Fruit fly (Drosophila melanogaster): ENCODE results near the gene CG12299.

CG12299 gene

DNA sequence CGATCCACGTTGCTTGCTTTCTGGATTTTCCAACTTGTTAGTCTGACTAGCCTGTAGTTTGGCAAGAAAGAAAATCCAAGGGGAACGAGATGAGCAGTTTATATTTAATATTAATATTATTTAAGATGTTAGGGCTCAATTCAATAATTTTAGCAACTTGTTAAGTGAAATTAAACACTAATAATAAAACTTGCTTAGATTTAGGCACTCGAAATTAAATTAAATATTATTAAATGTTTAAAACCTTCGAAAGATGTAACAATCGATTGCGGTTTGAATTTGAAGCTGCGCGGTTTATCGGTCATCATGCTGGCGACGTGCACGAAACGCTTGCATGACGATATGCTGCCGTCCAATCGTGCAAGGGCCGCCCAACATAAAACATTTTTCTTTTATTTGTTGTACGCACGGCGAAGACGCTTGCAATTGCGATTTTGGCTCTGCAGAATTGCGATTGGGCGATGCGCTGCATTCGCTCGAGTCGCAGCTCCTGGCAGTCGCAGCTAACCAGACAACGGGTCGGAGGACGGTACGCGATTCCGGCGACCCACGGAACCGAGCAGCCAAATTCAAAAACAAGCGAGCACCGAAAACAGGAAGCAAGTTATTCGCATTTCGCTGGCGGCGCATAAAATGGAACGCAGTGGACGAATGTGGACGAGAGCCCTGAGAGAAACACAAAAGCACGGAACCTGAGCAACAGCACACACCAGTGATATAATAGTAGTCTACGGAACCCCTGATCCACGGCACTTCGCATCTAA lies at the start of gene CG12299, which contains the start of gene Vha16-5:
CG12299 (plus strand) TSS at position 353 of the 764 bp plus-strand sequence.
Vha16-5 (minus strand) TSS at position 51 of the 764 bp plus-strand sequence.
- no peak for TF ChIP-seq noc (tag; optimal IDR thresholded peaks at IDR 0.05)

DNA sequence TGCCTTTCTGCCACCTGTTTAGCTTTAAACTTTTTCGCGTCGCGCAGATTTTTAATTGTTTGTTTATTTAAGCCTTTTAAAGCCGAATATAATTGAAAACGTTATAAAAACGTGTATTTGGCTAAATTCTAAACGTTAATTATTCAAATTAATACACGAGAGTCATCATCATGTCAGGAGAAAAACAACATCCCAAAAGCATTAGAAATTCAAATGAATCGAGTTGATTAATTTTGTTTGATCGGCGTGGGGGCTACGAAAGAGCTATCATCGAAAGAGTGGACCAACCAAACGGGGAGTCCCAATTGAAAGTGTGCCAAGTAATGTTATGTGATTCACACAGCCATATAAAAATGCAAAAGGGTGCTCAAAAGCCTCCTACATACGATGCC lies 49.4 kb upstream of the CG12299 start:
- no peak for TF ChIP-seq noc (tag; optimal IDR thresholded peaks at IDR 0.05)

DNA sequence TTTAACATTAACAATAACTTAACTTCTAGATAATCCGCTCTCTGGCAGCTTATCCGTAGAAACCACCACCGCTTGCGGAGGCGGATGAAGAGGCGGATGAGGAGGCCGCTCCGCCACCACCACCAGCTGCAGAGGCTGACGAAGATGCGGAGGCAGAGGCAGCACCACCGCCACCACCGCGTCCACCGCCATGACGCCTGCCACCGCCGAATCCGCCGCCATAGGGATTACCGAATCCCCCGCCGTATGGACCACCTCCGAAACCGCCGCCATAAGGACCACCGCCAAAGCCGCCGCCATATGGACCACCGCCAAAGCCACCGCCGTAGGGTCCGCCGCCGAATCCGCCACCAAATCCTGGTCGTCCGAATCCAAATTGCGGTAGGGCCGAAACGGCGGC lies 48.4 kb upstream of the CG12299 start:
- no peak for TF ChIP-seq noc (tag; optimal IDR thresholded peaks at IDR 0.05)

DNA sequence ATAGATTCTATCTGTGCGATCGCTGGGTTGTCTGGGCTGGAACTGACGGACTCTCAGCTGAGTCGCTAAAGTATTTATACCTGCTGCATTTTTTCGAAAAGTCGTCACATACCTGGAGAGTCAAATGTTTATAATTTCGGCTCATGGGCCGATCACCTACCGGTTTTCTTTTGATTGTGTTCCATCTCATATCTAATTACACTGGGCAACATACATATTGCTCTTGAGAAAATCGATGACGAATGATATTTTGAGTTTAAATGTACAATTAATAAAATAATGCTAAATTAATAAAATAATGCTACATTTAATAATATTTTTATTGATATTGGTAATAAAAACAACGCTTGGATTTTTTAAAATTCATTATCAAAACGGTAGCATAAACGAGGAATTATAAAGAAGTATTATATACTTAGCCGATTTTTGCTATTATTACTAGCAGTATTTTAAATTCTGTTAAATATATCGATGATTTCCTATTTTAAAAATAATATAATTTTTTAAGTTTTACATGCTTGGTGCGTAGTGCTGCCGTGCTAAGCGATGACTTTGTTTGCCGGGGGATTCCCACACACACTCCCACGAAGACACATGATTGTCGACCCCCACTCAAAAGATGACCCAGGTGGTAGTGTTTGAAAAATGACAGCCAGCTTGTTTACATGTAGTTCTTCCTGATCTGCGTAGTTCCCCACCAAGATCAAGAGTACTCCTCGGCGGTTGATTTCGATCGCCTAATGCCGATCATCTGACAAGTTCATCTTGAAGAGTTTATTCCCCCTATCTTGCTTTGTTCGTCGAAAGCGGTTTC lies 47.7 kb upstream of the CG12299 start, which contains the start of gene CG7294:
CG7294 (minus strand) TSS at position 51 of the 814 bp plus-strand sequence.
- TF ChIP-seq noc (tag; optimal IDR thresholded peaks at IDR 0.05), result no peak

DNA sequence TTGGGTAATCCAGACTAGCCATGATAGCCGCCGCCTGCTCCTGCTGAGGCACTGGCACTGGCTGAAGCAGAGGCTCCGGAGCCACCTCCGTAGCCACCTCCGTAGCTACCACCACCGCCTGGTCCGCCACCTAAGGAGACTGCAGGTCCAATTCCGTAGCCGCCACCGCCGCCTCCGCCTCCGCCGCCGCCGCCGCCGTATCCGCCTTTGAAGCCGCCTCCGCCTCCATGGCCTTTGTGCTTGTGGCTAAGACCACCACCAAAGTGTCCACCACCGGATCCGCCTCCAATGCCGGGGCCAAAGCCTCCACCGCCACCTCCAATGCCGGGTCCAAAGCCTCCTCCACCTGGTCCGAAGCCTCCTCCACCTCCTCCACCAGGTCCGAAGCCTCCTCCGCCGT lies 44.1 kb upstream of the CG12299 start:
- no peak for TF ChIP-seq noc (tag; optimal IDR thresholded peaks at IDR 0.05)

DNA sequence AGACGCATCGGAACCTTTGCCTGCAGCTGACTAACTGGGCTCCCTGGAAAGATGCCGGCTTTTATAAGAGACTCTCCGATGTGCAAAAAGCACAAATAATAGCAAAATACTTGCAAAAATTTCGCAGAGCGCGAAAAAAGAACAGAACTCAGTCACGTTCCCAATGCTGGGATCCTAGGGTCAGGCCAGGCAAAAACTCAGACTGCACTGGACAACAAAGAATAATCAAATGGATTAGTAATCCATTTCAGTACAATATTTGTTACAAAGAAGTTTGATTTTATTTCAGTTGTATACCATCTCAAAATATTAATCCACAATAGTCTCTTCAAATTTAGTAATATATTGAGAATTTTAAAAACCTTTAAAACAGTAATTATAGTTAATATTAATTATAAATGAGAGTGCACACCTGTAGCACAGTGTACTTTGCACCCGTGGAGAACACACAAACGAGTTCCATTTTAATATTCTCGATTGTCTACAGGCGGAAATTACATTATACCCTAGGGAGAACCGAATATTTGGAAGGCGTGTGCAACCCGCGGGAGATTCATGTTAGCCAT lies 43.0 kb upstream of the CG12299 start, which contains the start of gene CG17108:
CG17108 (minus strand) TSS at position 51 of the 566 bp plus-strand sequence.
- no peak for TF ChIP-seq noc (tag; optimal IDR thresholded peaks at IDR 0.05)

DNA sequence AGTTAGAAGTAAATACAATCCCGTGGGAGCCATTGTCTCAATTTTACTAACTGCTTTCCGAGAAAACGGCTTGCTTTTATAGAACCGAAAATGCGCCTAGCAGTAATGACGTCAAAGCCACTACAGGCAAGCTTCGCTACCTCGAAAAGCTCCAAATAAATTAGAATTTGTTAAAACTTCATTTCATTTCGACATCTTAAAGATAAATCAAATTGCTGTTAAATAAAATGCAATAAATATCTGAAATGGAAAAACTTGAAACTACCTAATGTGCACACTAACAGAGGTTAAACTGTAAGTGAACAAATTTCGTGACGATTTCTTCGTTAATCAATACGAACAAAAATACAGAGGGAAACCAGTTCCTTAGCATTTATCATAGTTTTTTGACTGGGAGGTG lies 39.2 kb upstream of the CG12299 start, which contains the start of gene CG7300:
CG7300 (minus strand) TSS at position 52 of the 400 bp plus-strand sequence.
- peak; percentile 80 for TF ChIP-seq noc (tag; optimal IDR thresholded peaks at IDR 0.05)

DNA sequence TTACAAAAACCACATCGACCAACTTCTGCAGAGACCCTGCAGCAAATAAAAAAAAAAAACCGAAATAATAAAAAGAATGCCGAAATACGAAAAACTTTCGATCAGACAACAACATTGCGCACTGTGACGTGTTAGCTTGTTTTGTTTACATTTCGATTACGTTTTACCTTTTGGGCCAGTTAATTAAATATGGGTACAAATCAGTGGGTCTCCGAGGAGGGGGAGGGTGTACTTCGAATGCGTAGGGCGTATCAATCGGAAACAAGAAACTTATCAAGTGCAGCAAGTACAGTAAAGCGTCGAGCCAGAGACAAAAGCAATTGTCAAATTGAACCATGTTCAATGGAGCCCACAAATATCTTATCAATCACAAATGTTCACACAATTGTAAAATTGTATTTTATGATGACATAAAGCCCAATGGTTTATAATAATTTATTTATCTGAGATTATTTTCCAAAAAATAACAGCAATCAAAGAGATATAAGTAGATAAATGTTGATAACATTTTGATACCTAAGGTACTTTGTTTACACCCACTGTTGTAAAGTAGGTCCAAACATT lies 35.6 kb upstream of the CG12299 start, which contains the start of gene Lip1:
Lip1 (minus strand) TSS at position 46 of the 564 bp plus-strand sequence.
- TF ChIP-seq noc (tag; optimal IDR thresholded peaks at IDR 0.05), result no peak

DNA sequence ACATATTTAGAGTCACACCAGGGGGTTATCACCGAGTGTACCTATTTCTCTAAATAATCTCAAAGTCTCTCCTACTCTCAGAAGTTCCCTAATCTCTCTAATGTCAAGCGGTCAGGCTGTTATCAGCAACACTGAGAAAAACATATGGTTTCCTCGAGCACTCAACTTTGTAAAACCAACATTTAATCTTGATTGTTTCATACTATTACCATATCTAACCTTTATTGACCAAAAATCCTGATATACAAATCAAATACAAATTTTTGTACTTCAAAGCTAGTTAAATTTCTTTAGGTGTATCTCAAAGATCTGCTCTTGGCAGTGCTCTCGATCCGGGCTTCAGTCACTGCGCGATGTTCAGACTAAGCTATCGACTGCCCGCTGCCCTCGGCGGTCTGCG lies 33.9 kb upstream of the CG12299 start, which contains the start of gene CG6415:
CG6415 (plus strand) TSS at position 341 of the 400 bp plus-strand sequence.
- TF ChIP-seq noc (tag; optimal IDR thresholded peaks at IDR 0.05), result peak; percentile 92

DNA sequence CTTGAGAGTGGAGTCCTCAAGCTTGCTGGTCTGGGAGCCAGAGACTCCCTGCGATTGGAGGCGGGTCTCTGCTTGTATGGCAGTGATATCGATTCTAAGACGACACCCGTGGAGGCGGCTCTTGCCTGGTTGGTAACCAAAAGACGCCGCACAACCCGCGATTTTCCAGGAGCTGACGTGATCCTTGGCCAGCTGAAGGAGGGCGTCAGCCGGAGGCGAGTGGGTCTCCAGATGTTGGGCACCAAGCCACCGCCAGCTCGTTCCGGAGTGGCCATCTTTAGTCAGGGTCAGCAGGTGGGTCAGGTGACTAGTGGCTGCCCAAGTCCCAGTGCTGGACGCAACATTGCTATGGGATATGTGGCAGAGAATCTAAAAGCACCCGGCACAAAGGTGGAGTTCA lies 32.7 kb upstream of the CG12299 start:
- TF ChIP-seq noc (tag; optimal IDR thresholded peaks at IDR 0.05), result no peak

DNA sequence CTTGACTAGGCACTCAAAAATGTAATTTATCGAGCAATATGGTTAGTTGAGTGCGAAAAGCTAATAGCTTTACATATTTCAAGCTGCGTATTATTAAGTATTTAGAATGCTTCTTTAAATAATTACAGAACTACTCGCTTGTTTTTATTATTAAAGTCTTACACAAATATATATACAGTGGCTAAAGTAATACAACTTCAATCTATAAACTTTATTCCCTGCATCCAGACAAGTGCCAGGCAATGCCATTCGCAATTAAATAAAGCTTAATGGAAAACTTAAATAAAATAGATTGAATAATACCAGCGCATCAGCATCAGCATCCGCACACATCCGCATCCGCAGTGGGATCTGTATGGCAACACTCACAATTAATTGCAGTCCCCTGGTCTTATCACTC lies 30.9 kb upstream of the CG12299 start:
- TF ChIP-seq noc (tag; optimal IDR thresholded peaks at IDR 0.05), result no peak

DNA sequence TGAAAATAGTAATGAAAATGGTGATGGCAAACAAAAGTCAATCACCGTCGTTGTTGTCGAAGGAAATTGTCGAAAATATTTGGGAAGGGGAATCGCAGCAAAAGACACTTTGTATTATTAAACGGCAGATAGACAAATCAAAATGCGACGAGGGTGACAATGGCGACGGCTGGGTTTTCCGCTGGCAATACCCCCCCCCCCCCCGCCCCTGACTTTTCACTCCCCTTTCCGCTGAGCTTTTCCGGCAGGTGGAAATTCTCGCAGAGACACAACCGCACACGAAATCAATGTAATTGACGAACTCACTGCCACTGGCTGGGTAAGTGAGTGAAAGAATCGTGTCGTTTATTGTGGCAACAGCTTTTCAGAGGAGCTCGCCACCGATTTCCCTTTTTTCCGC lies 29.1 kb upstream of the CG12299 start:
- TF ChIP-seq noc (tag; optimal IDR thresholded peaks at IDR 0.05), result no peak

DNA sequence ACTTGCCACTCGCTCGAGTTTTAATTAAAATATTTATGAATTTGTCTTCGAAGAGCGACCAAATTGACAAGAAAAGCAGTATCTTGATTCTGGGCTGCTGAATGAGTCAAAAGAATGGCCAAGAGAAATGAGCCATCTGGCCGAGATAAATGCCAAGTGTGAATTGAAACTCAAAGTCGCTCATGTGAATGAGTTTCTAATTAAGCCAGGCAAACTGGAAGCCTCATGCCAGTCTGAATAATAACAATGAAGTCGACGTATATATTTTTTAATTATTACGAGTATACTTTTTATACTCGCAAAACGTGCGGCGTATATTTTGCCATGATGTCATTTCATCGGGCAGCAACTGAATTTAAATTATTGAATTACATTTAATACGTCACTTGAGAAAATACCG lies 27.8 kb upstream of the CG12299 start, which contains the start of gene Lip2:
Lip2 (minus strand) TSS at position 101 of the 400 bp plus-strand sequence.
- TF ChIP-seq noc (tag; optimal IDR thresholded peaks at IDR 0.05), result no peak

DNA sequence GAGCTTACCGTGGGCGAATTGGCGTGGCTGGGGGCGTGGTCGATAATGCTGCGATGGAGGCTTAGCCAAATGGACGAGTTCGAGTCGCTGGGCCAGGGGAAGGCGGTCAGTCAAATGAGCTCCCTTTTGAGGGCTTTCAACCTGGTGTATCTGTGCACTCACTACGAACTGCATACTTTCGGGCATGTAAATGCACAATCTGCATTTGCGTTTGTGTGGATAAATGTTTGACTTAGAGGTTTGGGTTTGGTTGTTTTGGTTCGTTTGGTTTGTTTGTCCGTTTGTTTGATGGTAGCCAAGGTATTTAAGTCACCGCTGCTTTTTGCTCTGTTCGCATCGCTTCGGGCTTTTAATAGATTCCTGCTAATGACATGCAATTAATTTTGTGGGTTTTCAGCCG lies 25.9 kb upstream of the CG12299 start:
- no peak for TF ChIP-seq noc (tag; optimal IDR thresholded peaks at IDR 0.05)

DNA sequence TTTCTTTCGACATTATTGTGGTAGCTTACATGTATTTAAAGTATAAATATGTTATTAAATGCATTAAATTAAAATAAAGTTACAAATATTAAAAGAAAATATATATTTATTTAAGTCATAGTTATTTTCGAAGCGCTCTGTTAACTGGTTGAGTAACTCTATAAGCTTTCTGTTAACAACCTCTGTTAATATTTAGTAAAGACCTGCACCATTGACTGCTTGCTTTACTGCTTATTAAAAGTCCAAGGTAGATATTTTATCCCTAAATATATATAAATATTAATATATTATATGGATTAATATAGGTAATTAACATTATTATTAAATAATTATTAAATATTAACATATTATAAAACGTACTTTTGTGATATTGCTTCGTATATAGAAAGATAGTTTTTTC lies 15.6 kb upstream of the CG12299 start:
- TF ChIP-seq noc (tag; optimal IDR thresholded peaks at IDR 0.05), result no peak

DNA sequence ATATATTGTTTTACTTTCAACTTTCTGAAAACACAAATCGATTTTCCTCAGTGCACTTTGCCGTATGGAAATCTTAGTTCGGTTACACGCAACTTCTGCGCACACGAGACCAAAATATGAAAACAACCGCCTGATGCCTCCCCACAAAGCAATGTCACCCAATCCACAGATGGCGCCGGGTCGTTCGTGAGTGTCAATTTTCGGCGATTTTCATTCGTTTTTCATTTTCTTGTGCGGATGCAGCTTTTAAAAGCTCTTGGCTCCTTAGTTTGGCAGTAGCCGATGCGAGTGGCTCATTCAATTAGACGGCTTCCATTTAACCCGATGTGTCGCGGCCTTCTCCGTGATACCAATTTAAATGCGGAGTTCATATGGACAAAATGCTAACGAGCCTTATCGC lies 13.2 kb upstream of the CG12299 start, which contains the start of gene CG6431:
CG6431 (plus strand) TSS at position 301 of the 400 bp plus-strand sequence.
- no peak for TF ChIP-seq noc (tag; optimal IDR thresholded peaks at IDR 0.05)
